Worm (Caenorhabditis elegans) whole organism, L1 larva: ENCODE results near the gene C44C1.1.

Experiments used
- ama-1 ChIP-seq: fragments of 150-350 bp; optimal IDR thresholded peaks from 2 replicates; lab custom pipeline; 2014
- fos-1 ChIP-seq: fragments of 150-350 bp; optimal IDR thresholded peaks from 2 replicates; lab custom pipeline; 2014; ENCODE audit warnings: missing biosample characterization, missing genetic modification characterization
- lin-35 ChIP-seq, 2 experiments: fragments of 150-350 bp; optimal IDR thresholded peaks; 2 replicates each; lab custom pipeline; 2014; ENCODE audit warnings: missing biosample characterization in 2 of 2, missing genetic modification characterization in 2 of 2, missing genetic modification reagents in 2 of 2
- lin-39 ChIP-seq: fragments of 150-350 bp; optimal IDR thresholded peaks from 2 replicates; lab custom pipeline; 2014; ENCODE audit warnings: missing biosample characterization, missing genetic modification reagents, missing genetic modification characterization
- mep-1 ChIP-seq: fragments of 150-350 bp; optimal IDR thresholded peaks from 2 replicates; lab custom pipeline; 2014; ENCODE audit warnings: missing biosample characterization, missing genetic modification characterization
- nhr-77 ChIP-seq: fragments of 150-350 bp; optimal IDR thresholded peaks from 2 replicates; lab custom pipeline; 2014; ENCODE audit warnings: missing biosample characterization, missing genetic modification characterization
- snpc-4 ChIP-seq: fragments of 150-350 bp; optimal IDR thresholded peaks from 2 replicates; lab custom pipeline; 2014; ENCODE audit warnings: missing biosample characterization, missing genetic modification characterization
- tbx-2 ChIP-seq: sonication (generic microtip); optimal IDR thresholded peaks from 2 replicates; lab custom pipeline; 2016; ENCODE audit warnings: missing genetic modification characterization, missing compliant biosample characterization
- unc-130 ChIP-seq: fragments of 150-350 bp; optimal IDR thresholded peaks from 2 replicates; lab custom pipeline; 2017; ENCODE audit warnings: missing biosample characterization, missing genetic modification characterization, inconsistent platforms
- zag-1 ChIP-seq: fragments of 150-350 bp; optimal IDR thresholded peaks from 2 replicates; lab custom pipeline; 2014; ENCODE audit warnings: missing biosample characterization, missing genetic modification characterization

DNA sequence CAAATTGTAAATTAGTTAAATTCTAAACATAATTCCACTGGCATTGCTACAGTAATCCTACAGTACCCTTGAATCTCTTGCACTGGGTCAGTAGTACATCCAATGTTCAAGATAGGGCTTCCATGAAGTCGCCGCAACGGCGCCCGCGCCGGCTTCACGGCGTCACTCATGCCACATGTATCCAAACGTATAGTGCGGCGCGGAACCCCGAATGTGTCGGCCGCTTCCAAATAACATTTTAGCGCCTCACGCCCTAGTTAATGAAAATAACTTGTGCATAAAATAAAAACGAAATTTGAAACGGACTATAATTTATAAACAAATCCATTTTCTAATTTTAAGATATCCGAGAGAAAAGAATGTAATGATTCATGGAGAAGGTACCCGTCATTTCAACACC lies 44.6 kb upstream of the C44C1.1 start:
- TF ChIP-seq snpc-4 (tag; lab: Kevin White, UChicago) (peak; percentile 87), mep-1 (tag; lab: Kevin White, UChicago) (no peak), tbx-2 (tag; lab: Kevin White, UChicago) (no peak), nhr-77 (tag; lab: Kevin White, UChicago) (no peak), ama-1 (lab: Kevin White, UChicago) (no peak), fos-1 (tag; lab: Kevin White, UChicago) (no peak), zag-1 (tag; lab: Kevin White, UChicago) (no peak), lin-39 (no peak), lin-35 (GFP tag; optimal IDR thresholded peaks at IDR 0.05; lab: Kevin White, UChicago) (no peak), unc-130 (tag; lab: Kevin White, UChicago) (no peak)
